Worm (Caenorhabditis elegans) whole organism, mixed stage, embryonic: ENCODE measurements around the gene T05C12.11.

ENCODE experiments used
- M03D4.4 ChIP-seq: sonication (generic microtip); optimal IDR thresholded peaks from 2 replicates; lab custom pipeline; 2017; ENCODE audit warnings: mild to moderate bottlenecking, missing genetic modification characterization, missing compliant biosample characterization
- bed-3 ChIP-seq: fragments of 200-800 bp; sonication (Bioruptor generic); optimal IDR thresholded peaks from 3 replicates; lab custom pipeline; 2018; ENCODE audit warnings: mild to moderate bottlenecking, missing genetic modification characterization, moderate library complexity, missing compliant biosample characterization
- blmp-1 ChIP-seq: fragments of 150-350 bp; optimal IDR thresholded peaks from 2 replicates; lab custom pipeline; 2014; ENCODE audit warnings: missing biosample characterization, missing genetic modification characterization
- ceh-39 ChIP-seq: fragments of 150-350 bp; optimal IDR thresholded peaks from 2 replicates; lab custom pipeline; 2014; ENCODE audit warnings: missing biosample characterization, missing genetic modification characterization
- ces-1 ChIP-seq: fragments of 150-350 bp; optimal IDR thresholded peaks from 2 replicates; lab custom pipeline; 2014; ENCODE audit warnings: missing biosample characterization, missing genetic modification reagents, missing genetic modification characterization
- cnd-1 ChIP-seq: fragments of 200-800 bp; sonication (Bioruptor generic); optimal IDR thresholded peaks from 2 replicates; lab custom pipeline; 2018; ENCODE audit warnings: mild to moderate bottlenecking, missing genetic modification characterization, missing compliant biosample characterization
- drap-1 ChIP-seq: fragments of 200-800 bp; sonication (Bioruptor generic); optimal IDR thresholded peaks from 3 replicates; lab custom pipeline; 2018; ENCODE audit warnings: mild to moderate bottlenecking, missing genetic modification characterization, missing compliant biosample characterization
- elt-1 ChIP-seq: sonication (generic microtip); optimal IDR thresholded peaks from 2 replicates; lab custom pipeline; 2017; ENCODE audit warnings: missing genetic modification characterization, mild to moderate bottlenecking, missing compliant biosample characterization, antibody characterized with exemption, moderate library complexity, borderline replicate concordance; ENCODE audit not compliant: insufficient read depth
- elt-3 ChIP-seq: fragments of 150-350 bp; optimal IDR thresholded peaks from 2 replicates; lab custom pipeline; 2014; ENCODE audit warnings: missing biosample characterization, missing genetic modification characterization
- flh-1 ChIP-seq: fragments of 200-800 bp; sonication (Bioruptor generic); optimal IDR thresholded peaks from 2 replicates; lab custom pipeline; 2018; ENCODE audit warnings: mild to moderate bottlenecking, missing genetic modification characterization, moderate library complexity, missing compliant biosample characterization
- ham-2 ChIP-seq: fragments of 200-800 bp; sonication (Bioruptor generic); optimal IDR thresholded peaks from 2 replicates; lab custom pipeline; 2018; ENCODE audit warnings: mild to moderate bottlenecking, missing genetic modification characterization, missing compliant biosample characterization
- hlh-1 ChIP-seq: fragments of 150-350 bp; optimal IDR thresholded peaks from 2 replicates; lab custom pipeline; 2014; ENCODE audit warnings: missing biosample characterization, missing genetic modification reagents, missing genetic modification characterization
- lin-13 ChIP-seq: fragments of 150-350 bp; optimal IDR thresholded peaks from 2 replicates; lab custom pipeline; 2014; ENCODE audit warnings: missing biosample characterization, missing genetic modification characterization
- lin-32 ChIP-seq: fragments of 200-800 bp; sonication (Bioruptor generic); optimal IDR thresholded peaks from 2 replicates; lab custom pipeline; 2018; ENCODE audit warnings: mild to moderate bottlenecking, missing genetic modification characterization, missing compliant biosample characterization
- lsy-2 ChIP-seq: fragments of 150-350 bp; optimal IDR thresholded peaks from 2 replicates; lab custom pipeline; 2014; ENCODE audit warnings: missing biosample characterization, missing genetic modification characterization
- mab-5 ChIP-seq: fragments of 150-350 bp; optimal IDR thresholded peaks from 2 replicates; lab custom pipeline; 2014; ENCODE audit warnings: missing biosample characterization, missing genetic modification characterization
- mls-2 ChIP-seq: sonication (generic microtip); optimal IDR thresholded peaks from 2 replicates; lab custom pipeline; 2016; ENCODE audit warnings: mild to moderate bottlenecking, missing genetic modification characterization, moderate library complexity, missing compliant biosample characterization
- nhr-12 ChIP-seq: fragments of 150-350 bp; optimal IDR thresholded peaks from 2 replicates; lab custom pipeline; 2014; ENCODE audit warnings: missing biosample characterization, missing genetic modification characterization
- nhr-2 ChIP-seq: fragments of 150-350 bp; optimal IDR thresholded peaks from 2 replicates; lab custom pipeline; 2014; ENCODE audit warnings: missing biosample characterization, missing genetic modification characterization
- nhr-237 ChIP-seq: fragments of 150-350 bp; optimal IDR thresholded peaks from 2 replicates; lab custom pipeline; 2014; ENCODE audit warnings: missing biosample characterization, missing genetic modification characterization
- nhr-28 ChIP-seq: fragments of 150-350 bp; optimal IDR thresholded peaks from 2 replicates; lab custom pipeline; 2014; ENCODE audit warnings: missing biosample characterization, missing genetic modification characterization
- nhr-76 ChIP-seq: sonication (generic microtip); optimal IDR thresholded peaks from 2 replicates; lab custom pipeline; 2017; ENCODE audit warnings: missing biosample characterization, missing genetic modification characterization
- snpc-4 ChIP-seq: fragments of 150-350 bp; optimal IDR thresholded peaks from 2 replicates; lab custom pipeline; 2014; ENCODE audit warnings: missing biosample characterization, missing genetic modification characterization
- sptf-1 ChIP-seq: sonication (generic microtip); optimal IDR thresholded peaks from 2 replicates; lab custom pipeline; 2017; ENCODE audit warnings: mild to moderate bottlenecking, missing genetic modification characterization, moderate library complexity, missing compliant biosample characterization
- tbx-8 ChIP-seq: fragments of 200-800 bp; sonication (Bioruptor generic); optimal IDR thresholded peaks from 2 replicates; lab custom pipeline; 2018; ENCODE audit warnings: mild to moderate bottlenecking, missing genetic modification characterization, moderate library complexity, missing compliant biosample characterization
- unc-120 ChIP-seq: sonication (generic microtip); optimal IDR thresholded peaks from 2 replicates; lab custom pipeline; 2017; ENCODE audit warnings: missing genetic modification characterization, missing compliant biosample characterization; ENCODE audit not compliant: poor library complexity, severe bottlenecking
- unc-39 ChIP-seq: fragments of 150-350 bp; optimal IDR thresholded peaks from 2 replicates; lab custom pipeline; 2014; ENCODE audit warnings: missing biosample characterization, missing genetic modification characterization
- unc-62 ChIP-seq: fragments of 150-350 bp; optimal IDR thresholded peaks from 2 replicates; lab custom pipeline; 2014; ENCODE audit warnings: missing biosample characterization, missing genetic modification reagents, missing genetic modification characterization
- zip-8 ChIP-seq: fragments of 150-350 bp; optimal IDR thresholded peaks from 2 replicates; lab custom pipeline; 2014; ENCODE audit warnings: missing biosample characterization, missing genetic modification characterization
- ztf-11 ChIP-seq: fragments of 150-350 bp; optimal IDR thresholded peaks from 2 replicates; lab custom pipeline; 2014; ENCODE audit warnings: missing biosample characterization, missing genetic modification characterization

T05C12.11 gene

DNA sequence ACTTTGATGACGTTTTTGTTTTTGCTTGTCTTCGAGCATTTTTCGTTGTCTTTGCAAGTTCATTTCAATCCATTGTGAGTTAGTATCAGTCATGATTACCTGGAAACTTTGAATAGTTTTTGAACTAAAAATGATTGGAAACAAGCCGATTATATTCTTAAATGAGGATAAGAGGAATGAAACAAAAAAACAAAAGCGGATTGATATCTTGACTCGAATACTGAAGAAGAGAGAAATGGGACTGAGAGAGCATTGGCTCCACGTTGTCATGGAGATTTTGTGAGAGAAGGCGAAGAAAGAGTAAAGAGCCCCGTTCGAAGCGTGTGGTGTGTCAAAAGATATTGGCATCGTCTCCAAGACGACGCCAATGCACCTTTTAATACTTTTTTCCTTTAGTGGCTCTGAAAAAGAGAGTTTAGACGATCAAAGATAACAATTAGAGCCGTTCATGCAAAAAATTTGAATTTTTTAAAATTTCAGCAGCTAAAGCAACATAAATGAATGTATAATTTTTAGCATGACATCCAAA lies 13.4 kb downstream of the T05C12.11 start, which contains the start of the genes tub-1 and tmem-138:
TSS of gene tub-1 (minus strand) at position 101 of the 529 bp plus-strand sequence.
TSS of gene tmem-138 (plus strand) at position 479 of the 529 bp plus-strand sequence.
- no peak for TF ChIP-seq nhr-76 (tag; lab: Kevin White, UChicago)
- TF ChIP-seq unc-39 (tag; lab: Kevin White, UChicago): no peak
- TF ChIP-seq mls-2 (tag; lab: Kevin White, UChicago): no peak
- TF ChIP-seq drap-1 (GFP tag; lab: Kevin White, UChicago): no peak
- no peak for TF ChIP-seq elt-3
- no peak for TF ChIP-seq ztf-11
- TF ChIP-seq zip-8: no peak
- TF ChIP-seq M03D4.4 (tag; lab: Kevin White, UChicago): no peak
- TF ChIP-seq bed-3: no peak
- TF ChIP-seq tbx-8 (GFP tag; lab: Kevin White, UChicago): no peak
- no peak for TF ChIP-seq blmp-1
- TF ChIP-seq cnd-1 (tag; lab: Kevin White, UChicago): no peak

DNA sequence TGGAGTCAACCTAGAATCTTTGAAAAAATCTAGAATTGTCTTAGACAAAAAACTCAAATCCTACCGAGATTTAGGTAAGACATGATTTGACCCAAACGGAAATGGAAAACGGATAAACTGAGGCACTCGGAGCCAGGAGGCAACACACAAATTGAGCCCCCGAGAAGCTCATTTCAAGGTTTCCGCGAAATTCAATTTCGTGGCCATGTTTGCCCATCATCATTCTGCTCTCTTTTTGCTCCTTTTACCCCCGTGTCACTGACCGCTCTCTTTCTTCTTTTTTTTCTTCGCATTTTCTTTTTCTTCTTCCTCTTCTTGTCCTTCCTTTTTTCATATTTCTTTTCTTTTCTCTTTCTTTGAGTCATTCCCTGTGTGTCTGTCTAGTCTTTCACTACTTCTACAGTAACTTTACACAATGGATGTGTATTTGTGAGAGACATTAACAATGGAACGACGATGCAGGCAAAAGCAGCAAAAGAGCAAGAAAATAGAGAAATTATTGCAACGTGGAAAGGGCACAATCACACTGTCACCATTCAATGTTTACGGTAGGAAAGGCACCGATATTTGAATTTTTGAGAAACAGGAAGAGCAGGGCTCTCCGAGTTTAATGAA lies 17.5 kb downstream of the T05C12.11 start:
- peak; percentile 88 for TF ChIP-seq ces-1 (GFP tag; lab: Kevin White, UChicago)
- TF ChIP-seq mab-5 (tag; lab: Kevin White, UChicago): no peak
- TF ChIP-seq nhr-2 (tag; lab: Kevin White, UChicago): no peak
- TF ChIP-seq flh-1 (GFP tag; lab: Kevin White, UChicago): no peak
- no peak for TF ChIP-seq nhr-237 (tag; lab: Kevin White, UChicago)

DNA sequence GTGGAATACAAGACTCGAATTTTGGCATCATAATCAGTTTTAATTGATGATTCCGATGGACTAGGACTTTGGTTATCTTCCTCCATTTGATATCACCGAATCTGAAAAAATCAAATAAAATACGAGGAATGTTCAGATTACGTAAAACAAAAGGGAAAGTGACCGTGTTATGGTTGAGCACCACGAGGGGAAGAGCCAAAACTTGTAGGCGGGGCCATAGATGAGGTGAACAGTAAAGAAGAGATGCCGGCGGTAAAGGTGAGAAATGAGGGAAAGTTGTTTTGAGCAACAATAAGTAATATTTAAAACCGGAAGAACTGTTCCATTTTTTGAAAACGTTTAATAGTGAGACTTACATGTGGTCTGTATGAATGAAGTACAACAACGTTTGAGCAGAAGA lies 20.3 kb downstream of the T05C12.11 start, which contains the start of gene F10B5.3:
TSS of gene F10B5.3 (minus strand) at position 101 of the 400 bp plus-strand sequence.
- TF ChIP-seq flh-1 (GFP tag; lab: Kevin White, UChicago): no peak
- no peak for TF ChIP-seq ceh-39 (tag; lab: Kevin White, UChicago)
- TF ChIP-seq ham-2 (GFP tag; lab: Kevin White, UChicago): no peak
- TF ChIP-seq ces-1 (GFP tag; lab: Kevin White, UChicago): no peak
- TF ChIP-seq lsy-2 (tag; lab: Kevin White, UChicago): no peak
- no peak for TF ChIP-seq lin-13 (tag; lab: Kevin White, UChicago)
- no peak for TF ChIP-seq drap-1 (GFP tag; lab: Kevin White, UChicago)
- TF ChIP-seq nhr-12 (tag; lab: Kevin White, UChicago): no peak
- TF ChIP-seq elt-1 (tag; lab: Kevin White, UChicago): no peak
- TF ChIP-seq bed-3: no peak
- TF ChIP-seq, all 35 proteins: peak for 0

DNA sequence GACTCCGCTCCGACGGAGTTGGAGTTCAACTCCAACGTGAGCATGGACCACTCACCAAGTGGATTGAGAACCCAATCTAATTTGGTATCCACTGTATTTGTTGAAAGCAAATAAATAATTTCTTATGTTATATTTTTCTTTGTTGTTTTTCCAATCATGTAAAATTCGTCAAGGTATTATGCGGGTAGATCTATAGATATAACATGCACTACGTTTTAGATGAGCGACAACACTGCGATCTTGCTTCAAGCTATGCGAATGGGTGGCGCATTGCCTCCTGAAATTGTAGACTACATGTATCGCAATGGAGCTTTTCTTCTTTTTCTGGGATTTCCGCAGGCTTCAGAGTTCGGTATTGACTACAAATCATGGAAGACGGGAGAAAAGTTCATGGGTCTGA lies 25.7 kb downstream of the T05C12.11 start, which contains the start of gene F10B5.2:
TSS of gene F10B5.2 (plus strand) at position 220 of the 400 bp plus-strand sequence.
- TF ChIP-seq ces-1 (GFP tag; lab: Kevin White, UChicago) (no peak), hlh-1 (tag; lab: Kevin White, UChicago) (no peak), ceh-39 (tag; lab: Kevin White, UChicago) (no peak), nhr-12 (tag; lab: Kevin White, UChicago) (no peak), flh-1 (GFP tag; lab: Kevin White, UChicago) (no peak), lin-32 (GFP tag; lab: Kevin White, UChicago) (no peak), unc-39 (tag; lab: Kevin White, UChicago) (no peak), nhr-237 (tag; lab: Kevin White, UChicago) (no peak), nhr-76 (tag; lab: Kevin White, UChicago) (no peak), unc-120 (tag; lab: Kevin White, UChicago) (no peak), lsy-2 (tag; lab: Kevin White, UChicago) (no peak), ztf-11 (no peak), mab-5 (tag; lab: Kevin White, UChicago) (no peak)

DNA sequence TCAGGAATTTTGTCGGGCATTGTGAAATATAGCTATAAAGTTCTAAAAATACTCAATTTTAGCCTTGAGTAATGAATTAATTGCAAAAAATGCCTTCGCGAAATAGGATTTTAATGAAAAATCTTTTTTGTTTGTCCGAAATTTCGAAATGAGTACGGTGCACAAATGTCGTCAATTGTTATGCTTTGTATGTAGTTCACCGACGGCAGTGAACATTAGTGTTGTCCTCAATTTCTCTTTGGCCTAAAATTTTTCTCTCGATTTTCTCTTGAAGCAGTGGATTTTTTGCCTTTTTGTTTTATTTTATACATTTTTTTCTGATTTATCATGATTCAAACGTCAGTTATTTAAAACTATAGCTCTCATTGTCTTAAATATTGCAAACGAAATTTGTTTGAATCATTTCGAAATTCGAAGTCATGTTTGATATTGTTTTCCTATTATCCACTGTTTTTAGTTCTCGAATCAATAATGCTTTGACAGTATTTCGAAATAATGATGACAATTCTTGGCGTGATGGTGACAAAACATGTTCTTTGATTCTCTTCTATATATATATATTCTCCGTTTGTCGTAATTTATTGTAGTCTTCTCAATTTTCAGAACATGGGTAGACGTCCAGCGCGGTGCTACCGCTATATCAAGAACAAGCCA lies 26.9 kb downstream of the T05C12.11 start, which contains the start of the genes ints-11 and rpl-10:
TSS of gene ints-11 (minus strand) at position 201 of the 654 bp plus-strand sequence.
TSS of gene rpl-10 (plus strand) at position 604 of the 654 bp plus-strand sequence.
- TF ChIP-seq lin-32 (GFP tag; lab: Kevin White, UChicago) (no peak), hlh-1 (tag; lab: Kevin White, UChicago) (peak; percentile 40), lin-13 (tag; lab: Kevin White, UChicago) (no peak), M03D4.4 (tag; lab: Kevin White, UChicago) (no peak), mls-2 (tag; lab: Kevin White, UChicago) (no peak), unc-62 (no peak), nhr-237 (tag; lab: Kevin White, UChicago) (peak; percentile 57), nhr-76 (tag; lab: Kevin White, UChicago) (no peak), lsy-2 (tag; lab: Kevin White, UChicago) (peak; percentile 94), snpc-4 (tag; lab: Kevin White, UChicago) (no peak), ham-2 (GFP tag; lab: Kevin White, UChicago) (no peak), nhr-28 (tag; lab: Kevin White, UChicago) (no peak), mab-5 (tag; lab: Kevin White, UChicago) (no peak), flh-1 (GFP tag; lab: Kevin White, UChicago) (no peak), sptf-1 (tag; lab: Kevin White, UChicago) (no peak), nhr-12 (tag; lab: Kevin White, UChicago) (no peak), drap-1 (GFP tag; lab: Kevin White, UChicago) (no peak)
